Worm (Caenorhabditis elegans) whole organism, L1 larva: ENCODE measurements around the gene mup-4.

ENCODE experiments used
- aly-2 ChIP-seq: fragments of 150-350 bp; optimal IDR thresholded peaks from 2 replicates; lab custom pipeline; 2014; ENCODE audit warnings: missing biosample characterization, missing genetic modification characterization
- ceh-82 ChIP-seq, 3 experiments: fragments of 150-350 bp in 1 of 3; sonication (generic microtip) in 2 of 3; optimal IDR thresholded peaks; 2 replicates each; lab custom pipeline; 2014 to 2017; ENCODE audit warnings: missing biosample characterization in 3 of 3, missing genetic modification characterization in 3 of 3
- egl-13 ChIP-seq: sonication (generic microtip); optimal IDR thresholded peaks from 2 replicates; lab custom pipeline; 2016; ENCODE audit warnings: missing genotype, missing genetic modification reagents, missing genetic modification characterization, missing compliant biosample characterization
- elt-2 ChIP-seq: sonication (generic microtip); optimal IDR thresholded peaks from 2 replicates; lab custom pipeline; 2016; ENCODE audit warnings: missing genetic modification characterization, mild to moderate bottlenecking, inconsistent platforms, missing compliant biosample characterization, missing genetic modification reagents
- lin-39 ChIP-seq: fragments of 150-350 bp; optimal IDR thresholded peaks from 2 replicates; lab custom pipeline; 2014; ENCODE audit warnings: missing biosample characterization, missing genetic modification reagents, missing genetic modification characterization
- skn-1 ChIP-seq: fragments of 150-350 bp; optimal IDR thresholded peaks from 2 replicates; lab custom pipeline; 2014; ENCODE audit warnings: missing biosample characterization, missing genetic modification characterization
- unc-62 ChIP-seq: fragments of 150-350 bp; optimal IDR thresholded peaks from 2 replicates; lab custom pipeline; 2014; ENCODE audit warnings: missing biosample characterization, missing genetic modification reagents, missing genetic modification characterization

DNA sequence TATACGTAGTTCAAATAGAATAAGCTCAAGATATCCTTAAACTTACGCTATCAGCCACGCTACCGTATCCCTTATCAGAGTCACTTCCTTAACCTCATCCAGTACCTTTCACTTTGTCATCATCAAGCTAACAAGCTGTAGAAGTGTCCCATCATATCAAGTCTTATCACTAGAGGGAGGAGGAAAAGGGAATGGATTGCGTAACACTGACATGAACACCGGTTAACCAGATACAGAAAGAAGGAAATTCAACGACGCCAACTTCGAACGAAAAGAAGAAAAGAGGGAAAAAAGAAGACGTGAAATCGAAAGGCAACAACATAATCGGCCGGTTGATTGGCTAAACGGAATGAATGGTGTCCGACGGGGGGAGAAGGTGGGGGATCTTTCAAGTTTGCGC, 1.2 kb upstream of the mup-4 start:
- TF ChIP-seq egl-13 (no peak), aly-2 (no peak), elt-2 (tag; lab: Kevin White, UChicago) (no peak), lin-39 (tag; lab: Kevin White, UChicago) (no peak), ceh-82 (tag; optimal IDR thresholded peaks at IDR 0.05; lab: Kevin White, UChicago) (no peak), skn-1 (no peak), unc-62 (GFP tag; lab: Kevin White, UChicago) (no peak)
